Fruit fly (Drosophila melanogaster): Measurements from ENCODE around the gene TyrR.

Gene TyrR

DNA sequence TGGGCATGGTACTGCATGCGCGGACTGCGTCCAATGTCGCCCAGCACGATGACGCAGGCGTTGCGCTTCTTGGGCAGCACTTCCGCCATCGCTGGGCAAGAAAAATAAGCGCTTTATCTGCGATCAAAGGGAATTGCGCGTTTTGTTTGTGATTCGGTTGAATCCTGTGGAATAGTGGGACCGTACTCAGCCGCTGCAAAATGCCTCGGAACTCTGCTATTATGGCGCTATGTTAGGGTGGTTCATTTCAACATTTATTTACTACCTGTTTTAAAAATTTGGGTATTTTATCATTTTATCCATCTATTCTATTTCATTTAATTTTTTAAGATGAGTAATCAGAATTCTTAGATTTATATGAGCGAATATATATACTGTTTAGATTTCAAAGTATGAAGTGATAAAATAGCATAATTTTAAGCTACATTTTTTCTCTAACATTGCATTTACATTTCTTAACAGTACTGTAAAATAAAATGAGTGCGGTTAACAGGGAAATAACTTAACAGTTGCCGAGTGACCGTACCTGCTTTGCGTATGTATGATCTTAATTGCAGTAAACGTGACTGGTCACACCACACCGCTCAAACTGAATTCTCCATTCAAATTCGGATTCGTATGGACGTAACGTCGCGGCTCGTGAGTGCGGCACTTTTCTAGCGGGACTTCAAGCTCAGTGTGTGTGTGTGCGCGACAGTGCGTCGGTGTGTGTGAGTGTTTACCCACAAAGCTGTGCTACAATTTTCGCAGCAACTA, 48.1 kb upstream of the TyrR start, which contains the start of the genes Alg1 and tinc (continued):
- TF ChIP-seq prd (optimal IDR thresholded peaks at IDR 0.05): no peak
- peak; percentile 56 for TF ChIP-seq prd (GFP tag; IDR thresholded peaks at IDR 0.05)
- TF ChIP-seq CG7556 (GFP tag; optimal IDR thresholded peaks at IDR 0.05): peak; percentile 72
- TF ChIP-seq Meics (GFP tag; optimal IDR thresholded peaks at IDR 0.05): peak; percentile 67
- TF ChIP-seq CG17359 (tag; optimal IDR thresholded peaks at IDR 0.05): peak; percentile 76

DNA sequence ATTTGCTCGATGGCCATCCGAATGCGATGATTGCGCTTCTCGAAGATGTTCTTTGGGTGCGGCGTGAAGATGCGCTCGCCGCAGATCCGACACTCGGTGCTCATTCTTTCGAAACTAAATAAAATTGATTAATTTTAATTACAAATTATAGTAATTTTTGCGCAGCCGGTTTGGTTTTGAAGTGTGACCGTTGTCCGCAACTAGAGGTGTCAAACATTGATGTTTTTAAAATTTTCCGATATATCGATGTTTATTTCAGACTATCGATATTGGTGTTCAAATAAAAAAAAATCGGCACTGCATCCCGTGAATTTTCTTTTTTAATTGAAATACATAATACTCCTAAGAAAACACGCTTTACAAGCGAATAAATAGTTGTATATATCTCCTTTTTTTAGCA, 46.0 kb upstream of the TyrR start, which contains the start of gene Odj:
Gene Odj, minus strand, starts transcription at position 209 of the 400 bp plus-strand sequence.
- TF ChIP-seq CG6254 (GFP tag; optimal IDR thresholded peaks at IDR 0.05) (no peak), CHES-1-like (GFP tag; optimal IDR thresholded peaks at IDR 0.05) (no peak), nau (GFP tag; optimal IDR thresholded peaks at IDR 0.05) (no peak), Med (GFP tag) (peak; percentile 86), CG3163 (GFP tag; optimal IDR thresholded peaks at IDR 0.05) (no peak), chm (GFP tag; IDR thresholded peaks at IDR 0.05) (0 out of 2 replicates have a peak, but pooled peaks have one; percentile 33), CG12391 (tag; optimal IDR thresholded peaks at IDR 0.05) (peak; percentile 43), Six4 (GFP tag; optimal IDR thresholded peaks at IDR 0.05) (no peak), mld (GFP tag; IDR thresholded peaks at IDR 0.05; ENCODE audit: partially characterized antibody) (peak; percentile 76; the same call in 2 of the 3 replicates), CG13123 (GFP tag; optimal IDR thresholded peaks at IDR 0.05) (no peak), Kr (GFP tag; optimal IDR thresholded peaks at IDR 0.05) (no peak), fu2 (GFP tag; optimal IDR thresholded peaks at IDR 0.05) (no peak), fd96Cb (tag; optimal IDR thresholded peaks at IDR 0.05) (no peak), eyg (GFP tag; optimal IDR thresholded peaks at IDR 0.05) (no peak), CG30403 (GFP tag; optimal IDR thresholded peaks at IDR 0.05) (no peak), cas (GFP tag; IDR thresholded peaks at IDR 0.05) (no peak), CG7987 (GFP tag; optimal IDR thresholded peaks at IDR 0.05) (no peak), ara (GFP tag; IDR thresholded peaks at IDR 0.05) (no peak), Hr78 (GFP tag; optimal IDR thresholded peaks at IDR 0.05) (no peak), esg (GFP tag; conservative IDR thresholded peaks at IDR 0.05) (no peak), lilli (GFP tag; optimal IDR thresholded peaks at IDR 0.05) (peak; percentile 53), mam (GFP tag; optimal IDR thresholded peaks at IDR 0.05) (peak; percentile 14), CG4404 (GFP tag; IDR thresholded peaks at IDR 0.05) (no peak), CG6813 (GFP tag; optimal IDR thresholded peaks at IDR 0.05) (no peak), CG8290 (GFP tag; optimal IDR thresholded peaks at IDR 0.05) (no peak), CG8290 (tag; optimal IDR thresholded peaks at IDR 0.05) (no peak), CG13894 (tag; optimal IDR thresholded peaks at IDR 0.05) (no peak), CG14710 (tag; optimal IDR thresholded peaks at IDR 0.05) (peak; percentile 59), sug (tag; optimal IDR thresholded peaks at IDR 0.05) (peak; percentile 17), pita (GFP tag; optimal IDR thresholded peaks at IDR 0.05) (no peak), sens (GFP tag) (no peak), onecut (GFP tag; IDR thresholded peaks at IDR 0.05) (no peak), Fer3 (tag; optimal IDR thresholded peaks at IDR 0.05) (no peak), CG3838 (GFP tag; optimal IDR thresholded peaks at IDR 0.05) (no peak), CG42726 (GFP tag; IDR thresholded peaks at IDR 0.05; ENCODE audit: partially characterized antibody) (peak; percentile 88), Atf6 (GFP tag; IDR thresholded peaks at IDR 0.05) (0 out of 2 replicates have a peak, but pooled peaks have one; percentile 14), zfh1 (GFP tag; IDR thresholded peaks at IDR 0.05) (no peak), HLH3B (GFP tag; IDR thresholded peaks at IDR 0.05) (no peak), ken (GFP tag; IDR thresholded peaks at IDR 0.05) (no peak), Oli (tag; optimal IDR thresholded peaks at IDR 0.05) (no peak), cato (GFP tag; optimal IDR thresholded peaks at IDR 0.05; ENCODE audit: borderline replicate concordance) (no peak), CG4360 (GFP tag; IDR thresholded peaks at IDR 0.05) (no peak), pho (GFP tag; optimal IDR thresholded peaks at IDR 0.05) (peak; percentile 4), CG10274 (GFP tag; optimal IDR thresholded peaks at IDR 0.05) (no peak)

Measured in whole organism, embryonic.